Worm (Caenorhabditis elegans) whole organism, young adult: ENCODE results near the gene degl-2.

Experiments
- ccch-3 ChIP-seq: fragments of 200-800 bp; sonication (Bioruptor generic); optimal IDR thresholded peaks from 2 replicates; lab custom pipeline; 2018; ENCODE audit warnings: mild to moderate bottlenecking, missing genetic modification characterization, missing compliant biosample characterization
- pha-4 ChIP-seq: fragments of 150-350 bp; sonication (generic microtip); optimal IDR thresholded peaks from 2 replicates; lab custom pipeline; 2014; ENCODE audit warnings: missing biosample characterization, missing genetic modification reagents, missing genetic modification characterization
- snpc-4 ChIP-seq, 5 experiments: fragments of 150-350 bp in 1 of 5; sonication (generic microtip) in 4 of 5; optimal IDR thresholded peaks; 2 replicates each; lab custom pipeline; 2014 to 2018; ENCODE audit warnings: missing genetic modification characterization in 5 of 5, missing biosample characterization in 3 of 5, antibody characterized with exemption in 2 of 5, mild to moderate bottlenecking in 2 of 5, missing compliant biosample characterization in 2 of 5, missing genotype in 2 of 5, moderate library complexity in 2 of 5, missing genetic modification reagents in 1 of 5
- ztf-26 ChIP-seq: sonication (generic microtip); optimal IDR thresholded peaks from 2 replicates; lab custom pipeline; 2017; ENCODE audit warnings: missing genetic modification characterization, missing compliant biosample characterization

ce11 chrIV:9610923-9611322, 32.4 kb upstream of the degl-2 start:
- TF ChIP-seq ztf-26 (tag; lab: Kevin White, UChicago) (no peak), snpc-4 (GFP tag; optimal IDR thresholded peaks at IDR 0.05; lab: Kevin White, UChicago) (no peak), snpc-4 (tag; optimal IDR thresholded peaks at IDR 0.05; lab: Kevin White, UChicago) (no peak), ccch-3 (GFP tag; lab: Kevin White, UChicago) (no peak), pha-4 (tag; lab: Kevin White, UChicago) (no peak)
